Fruit fly (Drosophila melanogaster) S2 (cell line): ENCODE measurements around the gene CG5921.

ENCODE experiments used
- CG8478 ChIP-seq: fragments of >200 bp; optimal IDR thresholded peaks from 2 replicates; lab custom pipeline; 2018
- CTCF ChIP-seq, 2 experiments: fragments of >200 bp; optimal IDR thresholded peaks; 2 replicates each; lab custom pipeline; 2018

DNA sequence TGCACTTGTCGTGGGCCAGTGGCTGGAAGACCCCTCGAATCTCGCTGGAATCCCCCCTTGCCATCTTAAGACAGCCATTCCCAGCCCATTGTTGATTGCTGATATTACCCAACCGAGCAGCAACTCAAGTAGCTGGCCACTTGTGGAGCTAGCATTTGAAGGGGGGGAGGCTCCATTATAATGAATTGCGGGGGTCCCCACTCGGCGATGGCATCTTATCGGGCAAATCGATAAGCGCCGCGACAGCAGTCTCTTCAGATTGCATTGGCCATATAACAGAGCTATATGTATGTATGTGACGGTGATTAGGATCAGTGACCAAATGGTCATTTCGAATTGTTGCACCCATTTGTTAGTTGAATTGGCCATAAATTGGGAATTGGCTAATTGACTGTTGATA is 11.5 kb downstream of the CG5921 start:
- no peak for TF ChIP-seq CG8478 (lab: Kevin White, UChicago)
- no peak for TF ChIP-seq CTCF (optimal IDR thresholded peaks at IDR 0.05; lab: Kevin White, UChicago)
